Worm (Caenorhabditis elegans): ENCODE results near the gene F14E5.2.

DNA sequence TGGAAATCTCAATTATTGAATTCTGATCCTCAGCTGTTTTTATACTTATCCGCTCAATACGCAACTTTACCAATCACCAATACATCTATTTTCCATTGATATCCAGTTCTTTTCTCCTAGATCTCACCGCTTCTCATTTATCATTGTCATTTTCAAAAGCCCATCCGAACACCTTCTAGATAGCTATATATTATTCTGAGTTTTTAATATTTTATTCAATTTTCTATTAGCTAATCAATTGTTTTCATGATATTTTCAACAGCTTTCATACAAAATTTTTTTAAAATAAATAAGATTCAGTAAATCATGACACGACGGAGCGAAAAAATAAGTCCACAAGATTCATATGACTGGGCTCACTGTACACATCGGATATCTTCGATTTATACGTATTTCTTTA lies 47.5 kb downstream of the F14E5.2 start, which contains the start of gene F49E12.12:
- no peak for TF ChIP-seq him-1 (tag; optimal IDR thresholded peaks at IDR 0.05)
- TF ChIP-seq W03F9.2 (tag; optimal IDR thresholded peaks at IDR 0.05) = no peak
- no peak for TF ChIP-seq dao-5 (tag; optimal IDR thresholded peaks at IDR 0.05)
